Worm (Caenorhabditis elegans) whole organism, L1 larva: ENCODE data around the gene thk-1.

Experiments used
- dsc-1 ChIP-seq: sonication (generic microtip); optimal IDR thresholded peaks from 2 replicates; lab custom pipeline; 2016; ENCODE audit warnings: mild to moderate bottlenecking, missing genetic modification characterization, missing compliant biosample characterization
- efl-1 ChIP-seq, 4 experiments: fragments of 150-350 bp; optimal IDR thresholded peaks in 3 of 4; peaks in 1 of 4; 1 replicate in 1 of 4; 2 replicates in 3 of 4; lab custom pipeline; 2014; ENCODE audit warnings: missing biosample characterization in 2 of 4, missing genetic modification characterization in 2 of 4, missing genetic modification reagents in 2 of 4
- fkh-10 ChIP-seq: sonication (generic microtip); optimal IDR thresholded peaks from 2 replicates; lab custom pipeline; 2017; ENCODE audit warnings: missing biosample characterization, missing genetic modification reagents, missing genetic modification characterization
- lin-35 ChIP-seq, 2 experiments: fragments of 150-350 bp; optimal IDR thresholded peaks; 2 replicates each; lab custom pipeline; 2014; ENCODE audit warnings: missing biosample characterization in 2 of 2, missing genetic modification characterization in 2 of 2, missing genetic modification reagents in 2 of 2
- mep-1 ChIP-seq: fragments of 150-350 bp; optimal IDR thresholded peaks from 2 replicates; lab custom pipeline; 2014; ENCODE audit warnings: missing biosample characterization, missing genetic modification characterization
- nhr-237 ChIP-seq: fragments of 150-350 bp; optimal IDR thresholded peaks from 2 replicates; lab custom pipeline; 2014; ENCODE audit warnings: missing biosample characterization, missing genetic modification characterization
- nhr-76 ChIP-seq: sonication (generic microtip); optimal IDR thresholded peaks from 2 replicates; lab custom pipeline; 2017; ENCODE audit warnings: missing biosample characterization, missing genetic modification characterization
- pqm-1 ChIP-seq: sonication (generic microtip); optimal IDR thresholded peaks from 3 replicates; lab custom pipeline; 2017; ENCODE audit warnings: missing biosample characterization, missing genetic modification characterization
- skn-1 ChIP-seq: fragments of 150-350 bp; optimal IDR thresholded peaks from 2 replicates; lab custom pipeline; 2014; ENCODE audit warnings: missing biosample characterization, missing genetic modification characterization
- snpc-4 ChIP-seq: fragments of 150-350 bp; optimal IDR thresholded peaks from 2 replicates; lab custom pipeline; 2014; ENCODE audit warnings: missing biosample characterization, missing genetic modification characterization
- sox-4 ChIP-seq: sonication (generic microtip); optimal IDR thresholded peaks from 2 replicates; lab custom pipeline; 2016; ENCODE audit warnings: missing genetic modification characterization, missing compliant biosample characterization
- unc-130 ChIP-seq: fragments of 150-350 bp; optimal IDR thresholded peaks from 2 replicates; lab custom pipeline; 2017; ENCODE audit warnings: missing biosample characterization, missing genetic modification characterization, inconsistent platforms
- unc-30 ChIP-seq: sonication (generic microtip); optimal IDR thresholded peaks from 2 replicates; lab custom pipeline; 2017; ENCODE audit warnings: missing biosample characterization, missing genetic modification characterization
- zag-1 ChIP-seq: fragments of 150-350 bp; optimal IDR thresholded peaks from 2 replicates; lab custom pipeline; 2014; ENCODE audit warnings: missing biosample characterization, missing genetic modification characterization

ce11 chrIV:10232456-10232855 is 48.9 kb downstream of the thk-1 start, which contains the start of gene F01G10.4:
- no peak for TF ChIP-seq dsc-1 (tag; lab: Kevin White, UChicago)
- TF ChIP-seq mep-1 (tag; lab: Kevin White, UChicago), result no peak
- no peak for TF ChIP-seq nhr-76 (tag; lab: Kevin White, UChicago)
- TF ChIP-seq snpc-4 (tag; lab: Kevin White, UChicago), result no peak
- no peak for TF ChIP-seq pqm-1 (tag; lab: Kevin White, UChicago)
- TF ChIP-seq unc-30 (tag; lab: Kevin White, UChicago), result no peak
- TF ChIP-seq skn-1, result no peak
- TF ChIP-seq fkh-10 (GFP tag; lab: Kevin White, UChicago), result no peak
- TF ChIP-seq lin-35 (GFP tag; optimal IDR thresholded peaks at IDR 0.05; lab: Kevin White, UChicago), result no peak
- TF ChIP-seq zag-1 (tag; lab: Kevin White, UChicago), result no peak
- TF ChIP-seq unc-130 (tag; lab: Kevin White, UChicago), result no peak
- TF ChIP-seq sox-4 (tag; lab: Kevin White, UChicago), result no peak
- TF ChIP-seq efl-1 (optimal IDR thresholded peaks at IDR 0.05; lab: Kevin White, UChicago), result no peak
- no peak for TF ChIP-seq efl-1 (GFP tag; optimal IDR thresholded peaks at IDR 0.05 in 1 of 2; lab: Kevin White, UChicago)
- no peak for TF ChIP-seq nhr-237 (tag; lab: Kevin White, UChicago)
